Worm (Caenorhabditis elegans): ENCODE data around the gene srw-89.

The srw-89 gene

DNA sequence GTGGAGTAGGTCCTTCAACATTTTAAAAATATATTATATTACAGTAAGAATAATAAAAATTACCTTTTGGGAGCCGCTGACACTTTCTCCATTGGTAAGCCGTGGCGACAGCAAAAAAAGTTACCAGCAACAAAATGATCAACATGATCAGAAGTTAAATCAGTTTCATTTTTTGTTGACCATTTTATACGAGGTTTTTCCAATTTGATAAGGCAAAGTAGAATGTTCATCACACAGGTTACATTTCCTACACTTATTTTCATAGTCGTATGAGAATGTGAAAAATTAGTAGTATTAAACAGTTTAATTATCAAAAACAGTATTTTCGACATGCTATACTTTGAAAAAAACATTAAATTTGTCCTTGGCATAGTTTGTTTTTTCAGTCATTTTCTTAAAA, 44.0 kb upstream of the srw-89 start, which contains the start of gene cyp-34A10:
cyp-34A10 (minus strand) TSS at position 146 of the 400 bp plus-strand sequence.
- TF ChIP-seq nhr-237 (tag; optimal IDR thresholded peaks at IDR 0.05) (no peak), jun-1 (tag; optimal IDR thresholded peaks at IDR 0.05) (no peak)

DNA sequence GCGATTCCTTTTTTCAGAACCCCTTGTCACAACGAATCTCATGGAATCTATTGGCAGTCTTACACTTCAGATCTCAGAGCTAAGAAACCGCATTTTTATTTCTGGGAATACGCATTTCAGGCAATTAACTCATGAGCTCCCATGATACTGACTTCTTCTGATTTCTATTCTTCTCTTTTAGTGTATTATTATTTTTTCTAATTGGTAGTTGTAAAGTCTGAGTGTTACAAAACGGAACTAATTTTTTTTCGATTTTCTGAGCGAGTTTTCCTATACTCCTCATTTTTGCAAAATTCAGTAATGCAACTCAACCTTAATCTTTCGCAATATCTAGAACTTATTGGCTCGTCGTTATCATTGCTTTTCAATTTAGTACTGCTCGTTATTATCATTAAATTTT, 42.5 kb upstream of the srw-89 start, which contains the start of gene str-82:
str-82 (plus strand) TSS at position 301 of the 400 bp plus-strand sequence.
- TF ChIP-seq swsn-7 (tag; optimal IDR thresholded peaks at IDR 0.05) = no peak

DNA sequence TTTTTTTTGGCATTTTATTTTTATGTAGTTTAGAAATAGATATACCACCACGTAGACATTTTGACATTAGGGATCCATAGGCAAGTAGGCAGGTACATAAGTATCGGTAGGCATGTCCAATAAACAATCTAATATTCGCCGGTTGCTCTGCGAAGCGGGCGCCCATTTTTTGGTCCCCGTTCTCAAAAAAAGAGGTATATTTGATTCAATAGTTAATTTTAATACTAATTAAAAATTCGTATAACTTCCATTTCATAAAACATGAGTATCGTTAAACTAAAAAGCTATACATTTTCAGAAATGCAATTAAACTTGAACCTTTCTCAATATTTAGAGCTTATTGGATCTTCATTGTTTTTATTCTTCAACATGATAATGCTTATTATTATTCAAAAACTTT, 39.9 kb upstream of the srw-89 start, which contains the start of gene str-83:
str-83 (plus strand) TSS at position 301 of the 400 bp plus-strand sequence.
- TF ChIP-seq alr-1 (tag; optimal IDR thresholded peaks at IDR 0.05; ENCODE audit: borderline replicate concordance) = no peak

DNA sequence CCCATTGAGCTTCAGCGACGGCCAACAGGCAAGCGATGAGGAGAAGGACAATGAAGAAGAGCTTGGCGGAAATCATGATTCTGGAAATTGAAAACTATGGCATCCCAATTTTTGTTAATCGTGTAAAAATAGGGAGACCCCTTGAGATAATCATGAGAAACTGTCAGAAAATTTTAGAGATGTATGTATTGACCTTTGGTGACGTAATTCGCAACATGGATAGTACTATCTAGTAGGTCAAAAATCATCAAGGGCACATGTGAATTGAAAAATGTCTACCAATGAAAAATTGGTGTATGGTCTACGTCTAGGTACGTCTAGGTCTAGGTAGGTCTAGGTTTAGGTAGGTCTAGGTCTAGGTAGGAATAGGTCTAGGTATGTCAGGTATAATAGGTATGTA, 37.8 kb upstream of the srw-89 start, which contains the start of gene nlp-34:
nlp-34 (minus strand) TSS at position 82 of the 400 bp plus-strand sequence.
- TF ChIP-seq tlp-1 (tag; optimal IDR thresholded peaks at IDR 0.05) = no peak
- peak; percentile 73 for TF ChIP-seq nhr-85 (tag)

DNA sequence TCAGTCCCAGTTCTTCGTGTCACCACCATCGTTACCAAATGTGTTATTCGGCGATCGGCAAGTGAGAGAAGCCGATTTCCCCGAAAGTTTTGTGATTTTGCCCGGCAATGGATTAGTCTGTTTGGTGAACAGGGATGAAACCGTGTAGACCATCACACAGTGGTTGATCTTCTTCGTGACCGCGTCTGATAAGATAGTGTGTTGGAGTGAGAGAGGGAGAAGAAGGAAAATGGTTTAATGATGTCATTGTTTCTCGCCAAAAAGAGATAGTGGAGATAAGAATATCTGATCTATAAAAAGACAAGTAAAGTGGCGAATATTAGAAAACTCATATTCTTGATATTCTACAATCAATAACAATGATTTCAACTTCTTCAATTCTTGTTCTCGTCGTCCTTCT, 37.1 kb upstream of the srw-89 start, which contains the start of gene nlp-31:
nlp-31 (plus strand) TSS at position 237 of the 400 bp plus-strand sequence.
- TF ChIP-seq dsc-1 (tag; optimal IDR thresholded peaks at IDR 0.05) (no peak), hlh-4 (tag; optimal IDR thresholded peaks at IDR 0.05) (no peak), ztf-4 (tag; optimal IDR thresholded peaks at IDR 0.05) (peak; percentile 27), hpl-2 (GFP tag; optimal IDR thresholded peaks at IDR 0.05) (no peak), nhr-19 (GFP tag; conservative IDR thresholded peaks at IDR 0.05) (0 out of 2 replicates have a peak, but pooled peaks have one; percentile 29), elt-3 (tag; optimal IDR thresholded peaks at IDR 0.05) (peak; percentile 64 to 97 (median 96)), unc-130 (tag; optimal IDR thresholded peaks at IDR 0.05) (no peak), nhr-12 (tag; optimal IDR thresholded peaks at IDR 0.05) (no peak), snu-23 (GFP tag; optimal IDR thresholded peaks at IDR 0.05) (peak; percentile 27), aha-1 (tag; optimal IDR thresholded peaks at IDR 0.05) (no peak), tbx-2 (tag; optimal IDR thresholded peaks at IDR 0.05) (peak; percentile 27), nhr-85 (tag) (peak; percentile 97), zip-4 (GFP tag; optimal IDR thresholded peaks at IDR 0.05) (no peak), nhr-76 (tag; optimal IDR thresholded peaks at IDR 0.05) (no peak), ztf-11 (tag; optimal IDR thresholded peaks at IDR 0.05) (no peak), ceh-82 (tag; optimal IDR thresholded peaks at IDR 0.05) (no peak), nhr-77 (tag; optimal IDR thresholded peaks at IDR 0.05) (no peak), sup-37 (GFP tag; optimal IDR thresholded peaks at IDR 0.05) (no peak), unc-98 (GFP tag; IDR thresholded peaks at IDR 0.05) (no peak), jun-1 (tag; optimal IDR thresholded peaks at IDR 0.05) (peak; percentile 23), unc-62 (GFP tag; optimal IDR thresholded peaks at IDR 0.05) (no peak), nhr-90 (tag; optimal IDR thresholded peaks at IDR 0.05; ENCODE audit: poor library complexity) (peak; percentile 29), isw-1 (GFP tag; IDR thresholded peaks at IDR 0.05) (no peak), mef-2 (tag; optimal IDR thresholded peaks at IDR 0.05) (no peak), irx-1 (tag; optimal IDR thresholded peaks at IDR 0.05) (no peak), sox-4 (tag; optimal IDR thresholded peaks at IDR 0.05) (no peak), lir-3 (tag; optimal IDR thresholded peaks at IDR 0.05; ENCODE audit: poor library complexity) (no peak), ceh-88 (GFP tag; IDR thresholded peaks at IDR 0.05) (no peak), fos-1 (tag; optimal IDR thresholded peaks at IDR 0.05) (no peak), alr-1 (tag; optimal IDR thresholded peaks at IDR 0.05; ENCODE audit: borderline replicate concordance) (no peak), snpc-4 (tag; optimal IDR thresholded peaks at IDR 0.05) (no peak), mab-9 (GFP tag; IDR thresholded peaks at IDR 0.05) (no peak), vab-15 (tag; optimal IDR thresholded peaks at IDR 0.05) (no peak), swsn-7 (tag; optimal IDR thresholded peaks at IDR 0.05) (no peak), ceh-63 (GFP tag; optimal IDR thresholded peaks at IDR 0.05) (no peak), pqm-1 (tag; optimal IDR thresholded peaks at IDR 0.05) (no peak), nhr-28 (tag; optimal IDR thresholded peaks at IDR 0.05) (no peak), ces-1 (GFP tag; optimal IDR thresholded peaks at IDR 0.05) (no peak), F16B12.6 (tag; optimal IDR thresholded peaks at IDR 0.05) (no peak), grh-1 (GFP tag; IDR thresholded peaks at IDR 0.05) (no peak), nhr-47 (tag; optimal IDR thresholded peaks at IDR 0.05) (no peak), nhr-11 (tag; optimal IDR thresholded peaks at IDR 0.05) (no peak)

Measured in whole organism, L1 larva.